Worm (Caenorhabditis elegans): ENCODE results near the gene kcc-1.
"Not testable (repeated sequence)": the region's sequence is repeated elsewhere in the genome, so short reads cannot be mapped to it uniquely, and the experiment has no call there.

ce11 chrIV:7247243-7247642 is 41.2 kb downstream of the kcc-1 start, which contains the start of gene D2024.1:
- TF ChIP-seq K09A11.1 (tag; optimal IDR thresholded peaks at IDR 0.05; ENCODE audit: insufficient read depth); ama-1 (optimal IDR thresholded peaks at IDR 0.05); nhr-11 (tag; optimal IDR thresholded peaks at IDR 0.05); ets-4 (tag; optimal IDR thresholded peaks at IDR 0.05); hlh-30 (tag; optimal IDR thresholded peaks at IDR 0.05; ENCODE audit: insufficient read depth); pqm-1 (tag; optimal IDR thresholded peaks at IDR 0.05); madf-2 (tag; optimal IDR thresholded peaks at IDR 0.05); ttx-3 (tag; optimal IDR thresholded peaks at IDR 0.05); ceh-2 (tag; optimal IDR thresholded peaks at IDR 0.05): not testable (repeated sequence)

Measured in whole organism, late embryonic.